Worm (Caenorhabditis elegans): ENCODE results near the gene Y71H2AR.2.

DNA sequence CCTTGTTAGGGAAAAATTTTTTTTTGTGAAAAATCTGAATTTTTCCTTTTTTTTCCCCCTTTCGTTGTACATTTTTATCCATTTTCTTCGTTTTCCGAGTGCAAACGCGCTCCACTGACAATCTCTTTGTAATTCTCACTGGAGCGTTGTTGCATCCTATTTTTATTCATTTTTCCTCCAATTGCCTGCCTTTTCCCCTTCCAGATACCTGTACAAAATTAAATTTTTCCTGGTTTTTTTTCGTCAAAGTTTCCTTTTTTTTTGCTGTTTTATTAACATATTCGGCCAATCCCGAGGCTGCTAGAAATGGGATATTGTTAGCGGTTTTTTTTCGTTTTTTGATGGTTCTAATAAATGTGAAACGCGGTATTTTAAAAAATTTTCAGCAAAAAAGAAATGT is 29.3 kb downstream of the Y71H2AR.2 start:
- TF ChIP-seq ZK546.5 (tag; optimal IDR thresholded peaks at IDR 0.05), result no peak
- no peak for TF ChIP-seq lin-39 (tag; optimal IDR thresholded peaks at IDR 0.05)
- peak; percentile 53 for TF ChIP-seq duxl-1 (tag; optimal IDR thresholded peaks at IDR 0.05; ENCODE audit: poor library complexity)
- TF ChIP-seq ceh-20 (GFP tag; IDR thresholded peaks at IDR 0.05), result no peak
- TF ChIP-seq nhr-42 (GFP tag; IDR thresholded peaks at IDR 0.05), result 0 out of 2 replicates have a peak, but pooled peaks have one; percentile 31

Measured in whole organism, L4 larva.